Worm (Caenorhabditis elegans) whole organism, L1 larva: Measurements from ENCODE around the gene Y45G5AM.3.

Experiments
- C16A3.4 ChIP-seq: fragments of 150-350 bp; optimal IDR thresholded peaks from 2 replicates; lab custom pipeline; 2014; ENCODE audit warnings: missing biosample characterization, missing genetic modification characterization
- Y116A8C.19 ChIP-seq: sonication (generic microtip); optimal IDR thresholded peaks from 2 replicates; lab custom pipeline; 2016; ENCODE audit warnings: missing compliant biosample characterization, missing genetic modification characterization, borderline replicate concordance
- aly-2 ChIP-seq: fragments of 150-350 bp; optimal IDR thresholded peaks from 2 replicates; lab custom pipeline; 2014; ENCODE audit warnings: missing biosample characterization, missing genetic modification characterization
- ama-1 ChIP-seq: fragments of 150-350 bp; optimal IDR thresholded peaks from 2 replicates; lab custom pipeline; 2014
- blmp-1 ChIP-seq: fragments of 150-350 bp; optimal IDR thresholded peaks from 2 replicates; lab custom pipeline; 2014; ENCODE audit warnings: missing biosample characterization, missing genetic modification characterization
- ceh-63 ChIP-seq: fragments of 200-800 bp; sonication (Bioruptor generic); optimal IDR thresholded peaks from 2 replicates; lab custom pipeline; 2018; ENCODE audit warnings: mild to moderate bottlenecking, missing genetic modification characterization, missing compliant biosample characterization
- ceh-82 ChIP-seq, 3 experiments: fragments of 150-350 bp in 1 of 3; sonication (generic microtip) in 2 of 3; optimal IDR thresholded peaks; 2 replicates each; lab custom pipeline; 2014 to 2017; ENCODE audit warnings: missing biosample characterization in 3 of 3, missing genetic modification characterization in 3 of 3
- ceh-88 ChIP-seq: fragments of 200-800 bp; sonication (Bioruptor generic); IDR thresholded peaks from 2 replicates; pipeline ENCODE4 v1.3.6; 2022; ENCODE audit warnings: missing genetic modification characterization, missing compliant biosample characterization
- ces-1 ChIP-seq: fragments of 150-350 bp; optimal IDR thresholded peaks from 2 replicates; lab custom pipeline; 2014; ENCODE audit warnings: missing biosample characterization, missing genetic modification reagents, missing genetic modification characterization
- dpl-1 ChIP-seq, 3 experiments: fragments of 150-350 bp in 2 of 3; sonication (generic microtip) in 1 of 3; optimal IDR thresholded peaks; 2 replicates each; lab custom pipeline; 2014 to 2017; ENCODE audit warnings: missing biosample characterization in 3 of 3, missing genetic modification characterization in 3 of 3, missing genetic modification reagents in 3 of 3
- dsc-1 ChIP-seq: sonication (generic microtip); optimal IDR thresholded peaks from 2 replicates; lab custom pipeline; 2016; ENCODE audit warnings: mild to moderate bottlenecking, missing genetic modification characterization, missing compliant biosample characterization
- efl-1 ChIP-seq, 4 experiments: fragments of 150-350 bp; optimal IDR thresholded peaks in 3 of 4; peaks in 1 of 4; 1 replicate in 1 of 4; 2 replicates in 3 of 4; lab custom pipeline; 2014; ENCODE audit warnings: missing biosample characterization in 2 of 4, missing genetic modification characterization in 2 of 4, missing genetic modification reagents in 2 of 4
- egl-13 ChIP-seq: sonication (generic microtip); optimal IDR thresholded peaks from 2 replicates; lab custom pipeline; 2016; ENCODE audit warnings: missing genotype, missing genetic modification reagents, missing genetic modification characterization, missing compliant biosample characterization
- elt-2 ChIP-seq: sonication (generic microtip); optimal IDR thresholded peaks from 2 replicates; lab custom pipeline; 2016; ENCODE audit warnings: missing genetic modification characterization, mild to moderate bottlenecking, inconsistent platforms, missing compliant biosample characterization, missing genetic modification reagents
- elt-3 ChIP-seq, 6 experiments: fragments of 150-350 bp in 1 of 6; sonication (generic microtip); optimal IDR thresholded peaks; 2 replicates each; lab custom pipeline; 2017 to 2018; ENCODE audit warnings: missing biosample characterization in 6 of 6, missing genetic modification characterization in 6 of 6, inconsistent platforms in 1 of 6
- ets-5 ChIP-seq: fragments of 200-800 bp; sonication (Bioruptor generic); IDR thresholded peaks from 2 replicates; pipeline ENCODE4 v1.3.6; 2022; ENCODE audit warnings: missing genetic modification characterization, missing compliant biosample characterization
- fkh-10 ChIP-seq: sonication (generic microtip); optimal IDR thresholded peaks from 2 replicates; lab custom pipeline; 2017; ENCODE audit warnings: missing biosample characterization, missing genetic modification reagents, missing genetic modification characterization
- grh-1 ChIP-seq: fragments of 200-800 bp; sonication (Bioruptor generic); IDR thresholded peaks from 2 replicates; pipeline ENCODE4 v1.3.6; 2022; ENCODE audit warnings: missing genetic modification reagents, missing genetic modification characterization, missing compliant biosample characterization
- hlh-4 ChIP-seq: sonication (generic microtip); optimal IDR thresholded peaks from 2 replicates; lab custom pipeline; 2016; ENCODE audit warnings: mild to moderate bottlenecking, missing genetic modification characterization, missing compliant biosample characterization
- hpl-2 ChIP-seq: fragments of 150-350 bp; optimal IDR thresholded peaks from 2 replicates; lab custom pipeline; 2014; ENCODE audit warnings: missing biosample characterization, missing genetic modification reagents, missing genetic modification characterization
- irx-1 ChIP-seq: sonication (generic microtip); optimal IDR thresholded peaks from 2 replicates; lab custom pipeline; 2016; ENCODE audit warnings: missing genetic modification characterization, missing compliant biosample characterization
- isw-1 ChIP-seq: fragments of 200-800 bp; sonication (Bioruptor generic); IDR thresholded peaks from 2 replicates; pipeline ENCODE4 v1.3.6; 2022; ENCODE audit warnings: missing genetic modification characterization, missing compliant biosample characterization
- jun-1 ChIP-seq: fragments of 150-350 bp; optimal IDR thresholded peaks from 2 replicates; lab custom pipeline; 2014; ENCODE audit warnings: missing biosample characterization, missing genetic modification reagents, missing genetic modification characterization
- lin-14 ChIP-seq: fragments of 200-800 bp; sonication (Bioruptor generic); optimal IDR thresholded peaks from 2 replicates; lab custom pipeline; 2018; ENCODE audit warnings: mild to moderate bottlenecking, missing genetic modification characterization, moderate library complexity, missing compliant biosample characterization
- lin-15B ChIP-seq: fragments of 150-350 bp; sonication (generic microtip); optimal IDR thresholded peaks from 3 replicates; lab custom pipeline; 2014; ENCODE audit warnings: missing biosample characterization, missing genetic modification characterization
- lin-35 ChIP-seq, 2 experiments: fragments of 150-350 bp; optimal IDR thresholded peaks; 2 replicates each; lab custom pipeline; 2014; ENCODE audit warnings: missing biosample characterization in 2 of 2, missing genetic modification characterization in 2 of 2, missing genetic modification reagents in 2 of 2
- mdl-1 ChIP-seq, 2 experiments: fragments of 150-350 bp; optimal IDR thresholded peaks; 2 replicates each; lab custom pipeline; 2014 to 2017; ENCODE audit warnings: missing biosample characterization in 2 of 2, missing genetic modification characterization in 2 of 2, inconsistent platforms in 1 of 2
- mef-2 ChIP-seq: fragments of 150-350 bp; optimal IDR thresholded peaks from 2 replicates; lab custom pipeline; 2014; ENCODE audit warnings: missing biosample characterization, missing genetic modification characterization
- mep-1 ChIP-seq: fragments of 150-350 bp; optimal IDR thresholded peaks from 2 replicates; lab custom pipeline; 2014; ENCODE audit warnings: missing biosample characterization, missing genetic modification characterization
- nhr-11 ChIP-seq: fragments of 150-350 bp; optimal IDR thresholded peaks from 2 replicates; lab custom pipeline; 2014; ENCODE audit warnings: missing biosample characterization, missing genetic modification characterization
- nhr-12 ChIP-seq: sonication (generic microtip); optimal IDR thresholded peaks from 2 replicates; lab custom pipeline; 2017; ENCODE audit warnings: missing biosample characterization, missing genetic modification characterization
- nhr-19 ChIP-seq: fragments of 200-800 bp; sonication (Bioruptor generic); conservative IDR thresholded peaks from 2 replicates; pipeline ENCODE4 v1.3.6; 2022; ENCODE audit warnings: missing genetic modification characterization, missing compliant biosample characterization
- nhr-20 ChIP-seq: sonication (generic microtip); optimal IDR thresholded peaks from 2 replicates; lab custom pipeline; 2016; ENCODE audit warnings: mild to moderate bottlenecking, missing genetic modification characterization, missing compliant biosample characterization
- nhr-47 ChIP-seq: sonication (generic microtip); optimal IDR thresholded peaks from 2 replicates; lab custom pipeline; 2016; ENCODE audit warnings: mild to moderate bottlenecking, missing genetic modification characterization, moderate library complexity, missing compliant biosample characterization
- nhr-71 ChIP-seq: sonication (generic microtip); optimal IDR thresholded peaks from 2 replicates; lab custom pipeline; 2016; ENCODE audit warnings: mild to moderate bottlenecking, missing genetic modification characterization, moderate library complexity, missing compliant biosample characterization
- nhr-76 ChIP-seq: sonication (generic microtip); optimal IDR thresholded peaks from 2 replicates; lab custom pipeline; 2017; ENCODE audit warnings: missing biosample characterization, missing genetic modification characterization
- nhr-77 ChIP-seq: fragments of 150-350 bp; optimal IDR thresholded peaks from 2 replicates; lab custom pipeline; 2014; ENCODE audit warnings: missing biosample characterization, missing genetic modification characterization
- nhr-84 ChIP-seq: sonication (generic microtip); optimal IDR thresholded peaks from 2 replicates; lab custom pipeline; 2017; ENCODE audit warnings: missing biosample characterization, missing genetic modification characterization
- nhr-85 ChIP-seq: sonication (generic microtip); peaks from one replicate; lab custom pipeline; 2016; ENCODE audit warnings: missing genetic modification characterization, inconsistent platforms, missing compliant biosample characterization
- nhr-90 ChIP-seq: sonication (generic microtip); optimal IDR thresholded peaks from 2 replicates; lab custom pipeline; 2016; ENCODE audit warnings: mild to moderate bottlenecking, missing genetic modification characterization, missing compliant biosample characterization; ENCODE audit not compliant: poor library complexity
- pax-3 ChIP-seq: fragments of 200-800 bp; sonication (Bioruptor generic); optimal IDR thresholded peaks from 2 replicates; lab custom pipeline; 2018; ENCODE audit warnings: mild to moderate bottlenecking, missing genetic modification characterization, moderate library complexity, missing compliant biosample characterization
- pqm-1 ChIP-seq: sonication (generic microtip); optimal IDR thresholded peaks from 3 replicates; lab custom pipeline; 2017; ENCODE audit warnings: missing biosample characterization, missing genetic modification characterization
- rnt-1 ChIP-seq: sonication (generic microtip); optimal IDR thresholded peaks from 2 replicates; lab custom pipeline; 2016; ENCODE audit warnings: mild to moderate bottlenecking, missing genetic modification characterization, moderate library complexity, missing compliant biosample characterization
- snpc-4 ChIP-seq: fragments of 150-350 bp; optimal IDR thresholded peaks from 2 replicates; lab custom pipeline; 2014; ENCODE audit warnings: missing biosample characterization, missing genetic modification characterization
- snu-23 ChIP-seq: sonication (generic microtip); optimal IDR thresholded peaks from 2 replicates; lab custom pipeline; 2016; ENCODE audit warnings: missing genetic modification characterization, missing compliant biosample characterization
- sox-4 ChIP-seq: sonication (generic microtip); optimal IDR thresholded peaks from 2 replicates; lab custom pipeline; 2016; ENCODE audit warnings: missing genetic modification characterization, missing compliant biosample characterization
- unc-98 ChIP-seq: fragments of 200-800 bp; sonication (Bioruptor generic); IDR thresholded peaks from 2 replicates; pipeline ENCODE4 v1.3.6; 2022; ENCODE audit warnings: missing genetic modification characterization, missing compliant biosample characterization
- zag-1 ChIP-seq: fragments of 150-350 bp; optimal IDR thresholded peaks from 2 replicates; lab custom pipeline; 2014; ENCODE audit warnings: missing biosample characterization, missing genetic modification characterization
- zip-4 ChIP-seq: fragments of 200-800 bp; sonication (Bioruptor generic); optimal IDR thresholded peaks from 2 replicates; lab custom pipeline; 2018; ENCODE audit warnings: mild to moderate bottlenecking, missing genetic modification characterization, moderate library complexity, missing compliant biosample characterization
- ztf-11 ChIP-seq, 2 experiments: sonication (generic microtip); optimal IDR thresholded peaks; 2 replicates each; lab custom pipeline; 2016 to 2017; ENCODE audit warnings: missing genetic modification characterization in 2 of 2, missing biosample characterization in 1 of 2, missing compliant biosample characterization in 1 of 2

The Y45G5AM.3 gene

DNA sequence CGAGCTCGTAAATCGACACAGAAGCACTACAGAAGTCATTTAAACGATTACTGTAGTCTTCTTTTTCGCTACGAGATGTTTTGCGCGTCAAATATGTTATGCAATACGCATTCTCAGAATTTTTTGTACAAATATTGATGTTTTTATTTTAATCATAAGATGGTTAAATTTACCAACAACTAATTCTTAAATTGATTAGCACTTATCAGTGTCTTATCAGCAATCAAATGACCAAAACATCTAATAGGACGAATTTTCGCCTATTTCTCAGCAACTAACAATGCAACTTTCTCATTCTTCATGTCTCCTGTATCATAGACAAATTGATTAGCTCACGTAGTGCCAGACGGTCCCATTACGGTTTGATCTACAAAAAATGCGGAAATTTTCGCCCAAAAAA, 21.5 kb downstream of the Y45G5AM.3 start:
- TF ChIP-seq ztf-11 (tag; optimal IDR thresholded peaks at IDR 0.05; lab: Kevin White, UChicago) (no peak), nhr-85 (tag; lab: Kevin White, UChicago) (no peak)
- TF ChIP-seq, all 84 proteins: peak for 0

DNA sequence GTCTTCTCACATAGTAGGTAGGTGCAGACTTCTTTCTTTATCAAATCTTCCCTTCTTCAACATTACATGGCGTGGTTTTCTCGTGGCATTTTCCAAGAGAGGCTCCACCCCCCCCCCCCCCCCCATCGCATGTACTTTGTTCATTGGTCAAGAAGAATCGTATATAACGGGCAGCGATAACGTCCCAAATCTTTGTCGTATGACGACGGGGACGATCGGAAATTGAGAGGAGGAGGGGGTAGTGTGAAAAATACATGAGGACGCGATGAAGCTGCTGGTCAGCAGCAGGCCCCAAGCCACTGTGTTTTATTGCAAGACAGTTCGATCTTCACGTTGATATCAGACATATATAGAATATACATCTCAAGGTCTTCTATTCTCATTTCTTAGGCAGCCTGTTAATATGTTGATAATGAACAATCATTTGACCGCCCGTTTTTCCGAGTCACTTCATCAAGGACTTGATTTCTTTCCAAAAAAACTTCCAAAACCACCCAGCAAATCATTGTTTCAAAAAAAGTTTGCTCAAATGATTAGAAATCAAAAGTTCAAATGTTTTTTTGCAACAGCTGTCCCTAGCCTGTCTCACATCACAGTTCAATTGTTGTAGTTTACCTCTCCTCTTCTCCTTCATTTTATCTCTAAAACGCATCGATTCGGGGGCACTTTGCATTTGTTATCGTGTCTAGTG, 22.2 kb downstream of the Y45G5AM.3 start:
- TF ChIP-seq hlh-4 (no peak), efl-1 (optimal IDR thresholded peaks at IDR 0.05; lab: Kevin White, UChicago) (no peak), efl-1 (GFP tag; optimal IDR thresholded peaks at IDR 0.05 in 1 of 2; lab: Kevin White, UChicago) (no peak), lin-14 (GFP tag; lab: Kevin White, UChicago) (peak; percentile 78), nhr-12 (no peak), ceh-63 (GFP tag; lab: Kevin White, UChicago) (no peak), nhr-20 (tag; lab: Kevin White, UChicago) (peak; percentile 64), pqm-1 (tag; lab: Kevin White, UChicago) (no peak), elt-3 (tag; optimal IDR thresholded peaks at IDR 0.05; lab: Kevin White, UChicago) (no peak), fkh-10 (GFP tag; lab: Kevin White, UChicago) (no peak), ces-1 (GFP tag; lab: Kevin White, UChicago) (no peak), blmp-1 (peak; percentile 16), irx-1 (no peak), lin-35 (GFP tag; optimal IDR thresholded peaks at IDR 0.05; lab: Kevin White, UChicago) (peak in 1 of 2 experiments; percentile 1), unc-98 (GFP tag; lab: Robert Waterston, UW) (no peak), C16A3.4 (tag; lab: Kevin White, UChicago) (no peak), pax-3 (tag; lab: Kevin White, UChicago) (no peak), nhr-47 (tag; lab: Kevin White, UChicago) (peak; percentile 32), dsc-1 (tag; lab: Kevin White, UChicago) (no peak), lin-15B (tag; lab: Kevin White, UChicago) (no peak), elt-2 (tag; lab: Kevin White, UChicago) (peak; percentile 70), isw-1 (GFP tag; lab: Robert Waterston, UW) (no peak), nhr-84 (tag; lab: Kevin White, UChicago) (no peak), nhr-90 (tag; lab: Kevin White, UChicago) (peak; percentile 57), snu-23 (peak; percentile 36), mef-2 (tag; lab: Kevin White, UChicago) (no peak), nhr-71 (tag; lab: Kevin White, UChicago) (peak; percentile 78), egl-13 (no peak), mdl-1 (tag; optimal IDR thresholded peaks at IDR 0.05; lab: Kevin White, UChicago) (peak in 1 of 2 experiments; percentile 20), snpc-4 (tag; lab: Kevin White, UChicago) (no peak), nhr-76 (tag; lab: Kevin White, UChicago) (no peak), nhr-85 (tag; lab: Kevin White, UChicago) (peak; percentile 54), ceh-88 (no peak), ets-5 (GFP tag; lab: Robert Waterston, UW) (no peak), nhr-19 (GFP tag; lab: Robert Waterston, UW) (peak; percentile 68), ama-1 (lab: Kevin White, UChicago) (no peak), aly-2 (tag; lab: Kevin White, UChicago) (no peak), zip-4 (GFP tag; lab: Kevin White, UChicago) (no peak), grh-1 (GFP tag; lab: Robert Waterston, UW) (peak; percentile 27; the same call in 1 of the 2 replicates), ceh-82 (tag; optimal IDR thresholded peaks at IDR 0.05; lab: Kevin White, UChicago) (no peak), ztf-11 (tag; optimal IDR thresholded peaks at IDR 0.05; lab: Kevin White, UChicago) (no peak), zag-1 (tag; lab: Kevin White, UChicago) (no peak), dpl-1 (GFP tag; optimal IDR thresholded peaks at IDR 0.05; lab: Kevin White, UChicago) (peak in 1 of 3 experiments; percentile 19), jun-1 (tag; lab: Kevin White, UChicago) (no peak), sox-4 (tag; lab: Kevin White, UChicago) (no peak), nhr-77 (tag; lab: Kevin White, UChicago) (no peak), Y116A8C.19 (no peak), hpl-2 (no peak), rnt-1 (tag; lab: Kevin White, UChicago) (no peak), nhr-11 (no peak), mep-1 (no peak)
